Fruit fly (Drosophila melanogaster): ENCODE measurements around the gene fu.

Gene fu

DNA sequence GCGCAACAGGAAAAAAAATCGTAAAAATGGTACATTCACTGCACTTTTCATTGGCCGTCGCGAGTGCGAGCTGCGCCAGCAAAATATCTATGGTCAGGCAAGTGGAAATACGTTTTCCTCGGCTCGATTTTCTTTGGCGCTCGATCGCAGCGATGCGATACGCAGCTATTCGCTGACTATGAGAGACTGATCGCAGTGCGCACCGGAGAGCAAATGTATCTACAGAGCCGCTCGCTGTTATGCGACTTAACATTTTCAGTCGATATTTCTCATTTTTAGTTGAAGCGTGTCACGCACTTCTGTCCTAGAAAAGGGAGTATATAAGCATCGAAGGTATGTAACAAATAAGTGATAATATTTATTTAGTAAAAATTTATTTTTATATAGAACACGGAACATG lies 22.8 kb upstream of the fu start, which contains the start of gene wgn (continued):
- TF ChIP-seq CG13287 (GFP tag; IDR thresholded peaks at IDR 0.05; ENCODE audit: partially characterized antibody) (peak; percentile 92), lilli (GFP tag; optimal IDR thresholded peaks at IDR 0.05) (no peak), CG4854 (GFP tag; optimal IDR thresholded peaks at IDR 0.05) (no peak), dan (GFP tag; IDR thresholded peaks at IDR 0.05) (no peak), Nf-YB (GFP tag; optimal IDR thresholded peaks at IDR 0.05) (no peak), zen2 (GFP tag; IDR thresholded peaks at IDR 0.05; ENCODE audit: partially characterized antibody) (peak; percentile 89), peb (GFP tag; IDR thresholded peaks at IDR 0.05) (no peak), sqz (GFP tag; optimal IDR thresholded peaks at IDR 0.05) (no peak), odd (GFP tag; optimal IDR thresholded peaks at IDR 0.05) (no peak), CG1603 (tag; optimal IDR thresholded peaks at IDR 0.05) (peak; percentile 21), CG42726 (GFP tag; IDR thresholded peaks at IDR 0.05; ENCODE audit: partially characterized antibody) (peak; percentile 46; the same call in 1 of the 2 replicates), fu2 (GFP tag; optimal IDR thresholded peaks at IDR 0.05) (no peak), dpn (GFP tag; optimal IDR thresholded peaks at IDR 0.05) (no peak), fd96Cb (tag; optimal IDR thresholded peaks at IDR 0.05) (no peak), CG6683 (GFP tag; optimal IDR thresholded peaks at IDR 0.05) (no peak), CG33557 (GFP tag; optimal IDR thresholded peaks at IDR 0.05) (no peak), row (GFP tag; IDR thresholded peaks at IDR 0.05) (peak; percentile 41; the same call in 1 of the 3 replicates), knrl (GFP tag; IDR thresholded peaks at IDR 0.05; ENCODE audit: partially characterized antibody) (peak; percentile 68; the same call in 1 of the 3 replicates), BtbVII (GFP tag; optimal IDR thresholded peaks at IDR 0.05) (peak; percentile 0), trem (tag; optimal IDR thresholded peaks at IDR 0.05) (no peak), gce (GFP tag; IDR thresholded peaks at IDR 0.05) (no peak; the same call in 2 of the 3 replicates), fd3F (GFP tag; optimal IDR thresholded peaks at IDR 0.05) (no peak), zf30C (GFP tag; optimal IDR thresholded peaks at IDR 0.05) (peak; percentile 15), CG4360 (GFP tag; IDR thresholded peaks at IDR 0.05) (peak; percentile 36; the same call in 1 of the 2 replicates), twi (tag; optimal IDR thresholded peaks at IDR 0.05) (no peak), Ets97D (GFP tag; optimal IDR thresholded peaks at IDR 0.05) (no peak), Bgb (GFP tag; IDR thresholded peaks at IDR 0.05; ENCODE audit: partially characterized antibody) (peak; percentile 69), slp2 (GFP tag; optimal IDR thresholded peaks at IDR 0.05) (no peak), Atf6 (GFP tag; IDR thresholded peaks at IDR 0.05) (no peak), CG15073 (GFP tag; optimal IDR thresholded peaks at IDR 0.05) (no peak), gro (GFP tag; optimal IDR thresholded peaks at IDR 0.05) (no peak), Rx (GFP tag; IDR thresholded peaks at IDR 0.05) (no peak), run (tag; optimal IDR thresholded peaks at IDR 0.05) (no peak), ranshi (GFP tag; IDR thresholded peaks at IDR 0.05) (no peak), CG34422 (GFP tag; IDR thresholded peaks at IDR 0.05) (0 out of 3 replicates have a peak, but pooled peaks have one; percentile 15), kni (GFP tag; optimal IDR thresholded peaks at IDR 0.05) (no peak), Scr (GFP tag; IDR thresholded peaks at IDR 0.05; ENCODE audit: partially characterized antibody) (peak; percentile 89), CG8290 (GFP tag; optimal IDR thresholded peaks at IDR 0.05) (no peak), CG8290 (tag; optimal IDR thresholded peaks at IDR 0.05) (peak in 1 of 2 experiments; percentile 41), z (GFP tag; IDR thresholded peaks at IDR 0.05) (no peak), toy (GFP tag; IDR thresholded peaks at IDR 0.05) (no peak), Side (GFP tag; optimal IDR thresholded peaks at IDR 0.05) (no peak), nerfin-1 (tag; optimal IDR thresholded peaks at IDR 0.05) (no peak), CG9797 (GFP tag; optimal IDR thresholded peaks at IDR 0.05) (no peak), inv (GFP tag; IDR thresholded peaks at IDR 0.05; ENCODE audit: partially characterized antibody) (peak; percentile 43; the same call in 1 of the 2 replicates), bcd (GFP tag; optimal IDR thresholded peaks at IDR 0.05) (no peak), CG43689 (GFP tag; IDR thresholded peaks at IDR 0.05) (no peak), Camta (GFP tag; optimal IDR thresholded peaks at IDR 0.05) (no peak), sna (GFP tag; IDR thresholded peaks at IDR 0.05; ENCODE audit: partially characterized antibody) (peak; percentile 91), CG18262 (tag; optimal IDR thresholded peaks at IDR 0.05) (no peak), CG17385 (GFP tag; optimal IDR thresholded peaks at IDR 0.05) (peak; percentile 4)
